Fruit fly (Drosophila melanogaster) whole organism, embryonic: ENCODE measurements around the gene CG12379.

Experiments used
- C15 ChIP-seq: fragments of 200-800 bp; sonication (Bioruptor generic); IDR thresholded peaks from 3 replicates; pipeline ENCODE4 v1.3.6; 2022; ENCODE audit warnings: missing biosample characterization, missing genetic modification characterization
- CG10267 ChIP-seq: fragments of 200-800 bp; sonication (Bioruptor generic); optimal IDR thresholded peaks from 2 replicates; lab custom pipeline; 2018; ENCODE audit warnings: missing biosample characterization, mild to moderate bottlenecking, missing genetic modification characterization, moderate library complexity
- CG10543 ChIP-seq: fragments of 200-800 bp; sonication (Bioruptor generic); optimal IDR thresholded peaks from 3 replicates; lab custom pipeline; 2017; ENCODE audit warnings: missing biosample characterization, mild to moderate bottlenecking, missing genetic modification characterization, moderate library complexity
- CG12769 ChIP-seq: fragments of 200-800 bp; sonication (Bioruptor generic); optimal IDR thresholded peaks from 2 replicates; lab custom pipeline; 2019; ENCODE audit warnings: missing biosample characterization, mild to moderate bottlenecking, missing genetic modification characterization, moderate library complexity
- CG13775 ChIP-seq: fragments of 200-800 bp; sonication (Bioruptor generic); optimal IDR thresholded peaks from 3 replicates; lab custom pipeline; 2017; ENCODE audit warnings: missing biosample characterization, mild to moderate bottlenecking, missing genetic modification characterization
- CG15269 ChIP-seq: fragments of 200-800 bp; sonication (Bioruptor generic); optimal IDR thresholded peaks from 2 replicates; lab custom pipeline; 2018; ENCODE audit warnings: missing biosample characterization, mild to moderate bottlenecking, missing genetic modification characterization, moderate library complexity
- CG17186 ChIP-seq: fragments of 200-800 bp; sonication (Bioruptor generic); optimal IDR thresholded peaks from 3 replicates; lab custom pipeline; 2017; ENCODE audit warnings: missing biosample characterization, missing genetic modification reagents, missing genetic modification characterization
- CG17829 ChIP-seq: fragments of 200-800 bp; optimal IDR thresholded peaks from 2 replicates; lab custom pipeline; 2019; ENCODE audit warnings: missing biosample characterization, mild to moderate bottlenecking, missing genetic modification characterization, moderate library complexity
- CG18619 ChIP-seq: fragments of 200-800 bp; sonication (Bioruptor generic); optimal IDR thresholded peaks from 3 replicates; lab custom pipeline; 2017; ENCODE audit warnings: missing biosample characterization, mild to moderate bottlenecking, missing genetic modification characterization
- CG3163 ChIP-seq: fragments of 200-800 bp; sonication (Bioruptor generic); optimal IDR thresholded peaks from 3 replicates; lab custom pipeline; 2016; ENCODE audit warnings: missing biosample characterization, missing genetic modification characterization
- CG42726 ChIP-seq: fragments of 200-800 bp; sonication (Bioruptor generic); IDR thresholded peaks from 2 replicates; pipeline ENCODE4 v1.3.6; 2022; ENCODE audit warnings: missing biosample characterization, missing genetic modification characterization; ENCODE audit not compliant: partially characterized antibody
- CG4707 ChIP-seq: fragments of 200-800 bp; sonication (Bioruptor generic); optimal IDR thresholded peaks from 2 replicates; lab custom pipeline; 2018; ENCODE audit warnings: missing biosample characterization, mild to moderate bottlenecking, missing genetic modification characterization, moderate library complexity
- CG6791 ChIP-seq: fragments of 200-800 bp; sonication (Bioruptor generic); IDR thresholded peaks from 3 replicates; pipeline ENCODE4 v1.3.6; 2022; ENCODE audit warnings: missing biosample characterization, missing genetic modification characterization; ENCODE audit not compliant: partially characterized antibody
- CG6854 ChIP-seq: fragments of 200-800 bp; sonication (Bioruptor generic); optimal IDR thresholded peaks from 3 replicates; lab custom pipeline; 2017; ENCODE audit warnings: missing biosample characterization, mild to moderate bottlenecking, missing genetic modification characterization
- CG8478 ChIP-seq: fragments of >200 bp; optimal IDR thresholded peaks from 2 replicates; lab custom pipeline; 2018
- Chrac-16 ChIP-seq: fragments of 200-800 bp; sonication (Bioruptor generic); optimal IDR thresholded peaks from 3 replicates; lab custom pipeline; 2016; ENCODE audit warnings: missing biosample characterization, missing genetic modification characterization
- Dll ChIP-seq: fragments of 200-800 bp; sonication (Bioruptor generic); IDR thresholded peaks from 4 replicates; pipeline ENCODE4 v1.3.6; 2022; ENCODE audit warnings: missing biosample characterization, missing genetic modification characterization; ENCODE audit not compliant: partially characterized antibody
- Doc3 ChIP-seq: fragments of 200-800 bp; sonication (Bioruptor generic); IDR thresholded peaks from 3 replicates; pipeline ENCODE4 v1.3.6; 2022; ENCODE audit warnings: missing biosample characterization, missing genetic modification characterization; ENCODE audit not compliant: partially characterized antibody
- ERR ChIP-seq: fragments of 200-800 bp; sonication (Bioruptor generic); optimal IDR thresholded peaks from 2 replicates; lab custom pipeline; 2016; ENCODE audit warnings: missing biosample characterization, missing genetic modification characterization
- HLH4C ChIP-seq: fragments of 200-800 bp; sonication (Bioruptor generic); IDR thresholded peaks from 3 replicates; pipeline ENCODE4 v1.3.6; 2022; ENCODE audit warnings: missing biosample characterization, missing genetic modification characterization; ENCODE audit not compliant: partially characterized antibody
- Hr3 ChIP-seq: fragments of 200-800 bp; sonication (Bioruptor generic); optimal IDR thresholded peaks from 3 replicates; lab custom pipeline; 2016; ENCODE audit warnings: missing biosample characterization, missing genetic modification characterization
- Hr78 ChIP-seq, 2 experiments: fragments of 200-800 bp in 1 of 2; fragments of >200 bp in 1 of 2; sonication (Bioruptor generic) in 1 of 2; optimal IDR thresholded peaks; 2 replicates each; lab custom pipeline; 2017 to 2019; ENCODE audit warnings: missing biosample characterization in 2 of 2, missing genetic modification characterization in 2 of 2, mild to moderate bottlenecking in 1 of 2, moderate library complexity in 1 of 2
- MBD-R2 ChIP-seq: fragments of 200-800 bp; sonication (Bioruptor generic); IDR thresholded peaks from 2 replicates; pipeline ENCODE4 v1.3.6; 2022; ENCODE audit warnings: missing biosample characterization, missing genetic modification characterization
- Med ChIP-seq: fragments of 200-800 bp; sonication (Bioruptor generic); peaks from one replicate; lab custom pipeline; 2016; ENCODE audit warnings: missing biosample characterization, missing genetic modification characterization, mild to moderate bottlenecking, inconsistent platforms, moderate library complexity
- Myb ChIP-seq: fragments of 200-800 bp; sonication (Bioruptor generic); optimal IDR thresholded peaks from 2 replicates; lab custom pipeline; 2016; ENCODE audit warnings: missing biosample characterization, missing genetic modification characterization
- PHDP ChIP-seq: fragments of 200-800 bp; sonication (Bioruptor generic); optimal IDR thresholded peaks from 3 replicates; lab custom pipeline; 2018; ENCODE audit warnings: missing biosample characterization, mild to moderate bottlenecking, missing genetic modification characterization, moderate library complexity
- Sry-δ ChIP-seq: fragments of 200-800 bp; sonication (Bioruptor generic); optimal IDR thresholded peaks from 2 replicates; lab custom pipeline; 2016; ENCODE audit warnings: missing biosample characterization, missing genetic modification characterization
- Trl ChIP-seq, 3 experiments: fragments of >200 bp in 2 of 3; fragments of 200-800 bp in 1 of 3; sonication (Bioruptor generic) in 1 of 3; optimal IDR thresholded peaks; 2 replicates in 1 of 3; 3 replicates in 2 of 3; lab custom pipeline; 2016 to 2017; ENCODE audit warnings: missing biosample characterization in 1 of 3, missing genetic modification characterization in 1 of 3
- ato ChIP-seq: fragments of 200-800 bp; sonication (Bioruptor generic); IDR thresholded peaks from 2 replicates; pipeline ENCODE4 v1.3.6; 2022; ENCODE audit warnings: missing biosample characterization, missing genetic modification characterization; ENCODE audit not compliant: partially characterized antibody
- chinmo ChIP-seq: fragments of 200-800 bp; sonication (Bioruptor generic); IDR thresholded peaks from 4 replicates; pipeline ENCODE4 v1.3.6; 2022; ENCODE audit warnings: missing biosample characterization, missing genetic modification characterization; ENCODE audit not compliant: partially characterized antibody
- dan ChIP-seq: fragments of 200-800 bp; sonication (Bioruptor generic); IDR thresholded peaks from 2 replicates; pipeline ENCODE4 v1.3.6; 2022; ENCODE audit warnings: missing biosample characterization, missing genetic modification characterization
- disco-r ChIP-seq: fragments of 200-800 bp; sonication (Bioruptor generic); optimal IDR thresholded peaks from 2 replicates; lab custom pipeline; 2016; ENCODE audit warnings: missing biosample characterization, missing genetic modification characterization
- gsb-n ChIP-seq: fragments of 200-800 bp; sonication (Bioruptor generic); optimal IDR thresholded peaks from 3 replicates; lab custom pipeline; 2018; ENCODE audit warnings: missing biosample characterization, mild to moderate bottlenecking, missing genetic modification characterization
- gt ChIP-seq: fragments of 200-800 bp; sonication (Bioruptor generic); IDR thresholded peaks from 2 replicates; pipeline ENCODE4 v1.3.6; 2022; ENCODE audit warnings: missing biosample characterization, missing genetic modification characterization
- hbn ChIP-seq: fragments of 200-800 bp; sonication (Bioruptor generic); IDR thresholded peaks from 2 replicates; pipeline ENCODE4 v1.3.6; 2022; ENCODE audit warnings: missing biosample characterization, missing genetic modification characterization; ENCODE audit not compliant: partially characterized antibody
- klu ChIP-seq: fragments of 200-800 bp; sonication (Bioruptor generic); IDR thresholded peaks from 2 replicates; pipeline ENCODE4 v1.3.6; 2022; ENCODE audit warnings: missing biosample characterization, missing genetic modification characterization
- knrl ChIP-seq: fragments of 200-800 bp; sonication (Bioruptor generic); IDR thresholded peaks from 3 replicates; pipeline ENCODE4 v1.3.6; 2022; ENCODE audit warnings: missing biosample characterization, missing genetic modification characterization; ENCODE audit not compliant: partially characterized antibody
- mld ChIP-seq: fragments of 200-800 bp; sonication (Bioruptor generic); IDR thresholded peaks from 3 replicates; pipeline ENCODE4 v1.3.6; 2022; ENCODE audit warnings: missing biosample characterization, missing genetic modification characterization; ENCODE audit not compliant: partially characterized antibody
- nerfin-2 ChIP-seq: fragments of 200-800 bp; sonication (Bioruptor generic); IDR thresholded peaks from 2 replicates; pipeline ENCODE4 v1.3.6; 2022; ENCODE audit warnings: missing biosample characterization, missing genetic modification characterization; ENCODE audit not compliant: partially characterized antibody
- org-1 ChIP-seq: fragments of 200-800 bp; sonication (Bioruptor generic); optimal IDR thresholded peaks from 2 replicates; lab custom pipeline; 2017; ENCODE audit warnings: missing biosample characterization, missing genetic modification characterization
- p53 ChIP-seq: fragments of 200-800 bp; sonication (Bioruptor generic); optimal IDR thresholded peaks from 2 replicates; lab custom pipeline; 2016; ENCODE audit warnings: missing biosample characterization, missing genetic modification characterization
- pho ChIP-seq: fragments of 200-800 bp; sonication (Bioruptor generic); optimal IDR thresholded peaks from 2 replicates; lab custom pipeline; 2016; ENCODE audit warnings: missing biosample characterization, missing genetic modification characterization
- pros ChIP-seq: fragments of 200-800 bp; sonication (Bioruptor generic); optimal IDR thresholded peaks from 3 replicates; lab custom pipeline; 2019; ENCODE audit warnings: missing biosample characterization, mild to moderate bottlenecking, missing genetic modification characterization, moderate library complexity
- sim ChIP-seq: fragments of 200-800 bp; sonication (Bioruptor generic); IDR thresholded peaks from 2 replicates; pipeline ENCODE4 v1.3.6; 2022; ENCODE audit warnings: missing biosample characterization, missing genetic modification characterization
- sna ChIP-seq: fragments of 200-800 bp; sonication (Bioruptor generic); IDR thresholded peaks from 2 replicates; pipeline ENCODE4 v1.3.6; 2022; ENCODE audit warnings: missing biosample characterization, missing genetic modification characterization; ENCODE audit not compliant: partially characterized antibody
- tio ChIP-seq: fragments of 200-800 bp; sonication (Bioruptor generic); optimal IDR thresholded peaks from 2 replicates; lab custom pipeline; 2017; ENCODE audit warnings: missing biosample characterization, missing genetic modification characterization, inconsistent platforms
- tna ChIP-seq: fragments of 200-800 bp; sonication (Bioruptor generic); IDR thresholded peaks from 2 replicates; pipeline ENCODE4 v1.3.6; 2022; ENCODE audit warnings: missing biosample characterization, missing genetic modification characterization; ENCODE audit not compliant: partially characterized antibody
- ttk ChIP-seq: fragments of 200-800 bp; sonication (Bioruptor generic); IDR thresholded peaks from 2 replicates; pipeline ENCODE4 v2.1.2; 2022; ENCODE audit warnings: missing biosample characterization, missing genetic modification characterization
- vfl ChIP-seq: fragments of 200-800 bp; sonication (Bioruptor generic); optimal IDR thresholded peaks from 2 replicates; lab custom pipeline; 2016; ENCODE audit warnings: missing biosample characterization, missing genetic modification characterization

CG12379 gene

DNA sequence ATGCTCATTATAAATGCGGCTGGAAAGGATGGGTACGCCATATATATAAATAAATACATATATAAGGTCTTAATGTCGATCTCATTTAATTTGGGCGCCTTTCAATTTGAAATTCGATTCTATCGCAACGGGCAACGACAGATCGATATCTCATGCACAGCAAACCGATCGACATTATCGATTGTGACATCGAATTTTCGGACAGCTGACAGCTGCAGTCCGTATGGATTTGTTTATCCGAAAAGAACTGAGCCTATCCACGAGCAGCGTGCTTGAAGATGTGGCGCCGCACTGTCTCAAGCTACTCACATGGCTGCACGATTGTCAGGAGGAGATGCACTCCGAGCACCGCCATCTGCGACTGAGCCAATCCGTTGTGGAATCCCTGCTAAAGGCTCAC is 1.8 kb downstream of the CG12379 start, which contains the start of gene CG8191:
Gene CG8191 (plus strand): TSS at position 211 of the 400 bp plus-strand sequence.
- TF ChIP-seq ERR (GFP tag; lab: Kevin White, UChicago) (no peak), Hr3 (no peak), pros (GFP tag; lab: Kevin White, UChicago) (no peak), ttk (GFP tag; lab: Robert Waterston, UW) (no peak), Doc3 (peak; percentile 72), gt (GFP tag; lab: Robert Waterston, UW) (no peak), Trl (optimal IDR thresholded peaks at IDR 0.05; lab: Kevin White, UChicago) (no peak), Trl (GFP tag; optimal IDR thresholded peaks at IDR 0.05; lab: Kevin White, UChicago) (no peak), MBD-R2 (GFP tag; lab: Robert Waterston, UW) (peak; percentile 70), Hr78 (GFP tag; optimal IDR thresholded peaks at IDR 0.05; lab: Kevin White, UChicago) (no peak), Myb (GFP tag; lab: Kevin White, UChicago) (peak; percentile 34), disco-r (GFP tag; lab: Kevin White, UChicago) (no peak), CG4707 (GFP tag; lab: Kevin White, UChicago) (no peak), CG3163 (GFP tag; lab: Kevin White, UChicago) (no peak), CG6791 (GFP tag; lab: Robert Waterston, UW) (peak; percentile 86), CG12769 (tag; lab: Kevin White, UChicago) (no peak), CG15269 (tag; lab: Kevin White, UChicago) (no peak), mld (GFP tag; lab: Robert Waterston, UW) (peak; percentile 75; the same call in 2 of the 3 replicates), chinmo (GFP tag; lab: Robert Waterston, UW) (peak; percentile 90; the same call in 3 of the 4 replicates), nerfin-2 (GFP tag; lab: Robert Waterston, UW) (peak; percentile 73), dan (GFP tag; lab: Robert Waterston, UW) (no peak), CG17186 (GFP tag; lab: Kevin White, UChicago) (no peak), pho (GFP tag; lab: Kevin White, UChicago) (no peak), CG8478 (lab: Kevin White, UChicago) (no peak), p53 (no peak), CG6854 (GFP tag; lab: Kevin White, UChicago) (no peak), Sry-δ (peak; percentile 32), vfl (GFP tag; lab: Kevin White, UChicago) (no peak), hbn (GFP tag; lab: Robert Waterston, UW) (peak; percentile 69), knrl (GFP tag; lab: Robert Waterston, UW) (peak; percentile 44; the same call in 2 of the 3 replicates), CG10543 (no peak), org-1 (GFP tag; lab: Kevin White, UChicago) (no peak), CG42726 (GFP tag; lab: Robert Waterston, UW) (no peak), CG18619 (GFP tag; lab: Kevin White, UChicago) (no peak), Med (GFP tag; lab: Kevin White, UChicago) (peak; percentile 44), Chrac-16 (GFP tag; lab: Kevin White, UChicago) (no peak), tna (GFP tag; lab: Robert Waterston, UW) (peak; percentile 84), CG10267 (no peak), tio (no peak), ato (GFP tag; lab: Robert Waterston, UW) (peak; percentile 82), gsb-n (tag; lab: Kevin White, UChicago) (no peak), CG17829 (tag; lab: Kevin White, UChicago) (peak; percentile 6), HLH4C (GFP tag; lab: Robert Waterston, UW) (peak; percentile 82), C15 (GFP tag; lab: Robert Waterston, UW) (no peak), Dll (GFP tag; lab: Robert Waterston, UW) (peak; percentile 74; the same call in 3 of the 4 replicates), CG13775 (no peak), klu (GFP tag; lab: Robert Waterston, UW) (no peak), sim (GFP tag; lab: Robert Waterston, UW) (no peak), sna (peak; percentile 62), PHDP (tag; lab: Kevin White, UChicago) (no peak)
